Fruit fly (Drosophila melanogaster) whole organism, prepupa: Measurements from ENCODE around the gene HIP-R.

Experiments used
- CG3032 ChIP-seq: fragments of 200-800 bp; optimal IDR thresholded peaks from 2 replicates; lab custom pipeline; 2019; ENCODE audit warnings: missing biosample characterization, mild to moderate bottlenecking, missing genetic modification characterization, moderate library complexity
- CG6808 ChIP-seq: fragments of 200-800 bp; sonication (Bioruptor generic); optimal IDR thresholded peaks from 3 replicates; lab custom pipeline; 2017; ENCODE audit warnings: missing biosample characterization, missing genetic modification characterization, mild to moderate bottlenecking, moderate library complexity, missing genetic modification reagents
- CG8319 ChIP-seq: fragments of 200-800 bp; sonication (Bioruptor generic); optimal IDR thresholded peaks from 3 replicates; lab custom pipeline; 2016; ENCODE audit warnings: missing biosample characterization, missing genetic modification characterization
- Ets96B ChIP-seq: fragments of 200-800 bp; optimal IDR thresholded peaks from 2 replicates; lab custom pipeline; 2019; ENCODE audit warnings: missing biosample characterization, mild to moderate bottlenecking, missing genetic modification characterization, moderate library complexity
- Hr39 ChIP-seq: fragments of 200-800 bp; sonication (Bioruptor generic); optimal IDR thresholded peaks from 2 replicates; lab custom pipeline; 2016; ENCODE audit warnings: missing biosample characterization, missing genetic modification characterization
- Sox14 ChIP-seq: fragments of 200-800 bp; sonication (Bioruptor generic); optimal IDR thresholded peaks from 3 replicates; lab custom pipeline; 2016; ENCODE audit warnings: missing biosample characterization, missing genetic modification characterization
- dsx ChIP-seq: fragments of 200-800 bp; optimal IDR thresholded peaks from 3 replicates; lab custom pipeline; 2019; ENCODE audit warnings: missing biosample characterization, mild to moderate bottlenecking, missing genetic modification characterization, moderate library complexity; ENCODE audit not compliant: poor library complexity, severe bottlenecking
- fd85E ChIP-seq: fragments of 200-800 bp; sonication (Bioruptor generic); optimal IDR thresholded peaks from 3 replicates; lab custom pipeline; 2016; ENCODE audit warnings: missing biosample characterization, missing genetic modification characterization
- salr ChIP-seq, 2 experiments: fragments of 200-800 bp; sonication (Bioruptor generic); optimal IDR thresholded peaks; 3 replicates each; lab custom pipeline; 2016 to 2018; ENCODE audit warnings: missing biosample characterization in 2 of 2, missing genetic modification characterization in 2 of 2, mild to moderate bottlenecking in 1 of 2

DNA sequence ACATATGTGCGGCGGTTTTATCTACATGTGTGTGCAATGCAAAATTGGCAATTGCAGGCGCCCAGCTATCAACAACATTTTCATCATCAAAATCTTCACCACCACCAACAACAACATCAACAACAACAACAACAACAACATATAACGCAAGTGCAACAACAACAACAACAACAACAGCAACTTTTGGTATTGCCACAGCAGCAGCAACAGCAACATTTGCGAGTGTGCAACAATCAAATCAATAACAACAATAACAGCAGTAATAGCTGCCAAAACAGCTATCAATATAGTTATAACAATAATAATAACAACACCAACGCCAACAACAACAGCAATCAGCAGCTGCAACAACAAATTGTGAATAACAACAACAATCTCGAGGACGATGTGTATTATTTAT is 27.3 kb upstream of the HIP-R start:
- TF ChIP-seq CG3032 (tag; lab: Kevin White, UChicago), result no peak
- TF ChIP-seq fd85E (GFP tag; lab: Kevin White, UChicago), result no peak
- no peak for TF ChIP-seq Hr39 (GFP tag; lab: Kevin White, UChicago)
- TF ChIP-seq CG8319 (GFP tag; lab: Kevin White, UChicago), result no peak
- TF ChIP-seq Sox14 (GFP tag; lab: Kevin White, UChicago), result no peak
- TF ChIP-seq salr (GFP tag; optimal IDR thresholded peaks at IDR 0.05; lab: Kevin White, UChicago), result no peak
- TF ChIP-seq dsx (GFP tag; lab: Kevin White, UChicago), result no peak
- no peak for TF ChIP-seq Ets96B (tag; lab: Kevin White, UChicago)
- TF ChIP-seq CG6808 (GFP tag; lab: Kevin White, UChicago), result no peak
